Fruit fly (Drosophila melanogaster): ENCODE data around the gene Prosbeta3.

DNA sequence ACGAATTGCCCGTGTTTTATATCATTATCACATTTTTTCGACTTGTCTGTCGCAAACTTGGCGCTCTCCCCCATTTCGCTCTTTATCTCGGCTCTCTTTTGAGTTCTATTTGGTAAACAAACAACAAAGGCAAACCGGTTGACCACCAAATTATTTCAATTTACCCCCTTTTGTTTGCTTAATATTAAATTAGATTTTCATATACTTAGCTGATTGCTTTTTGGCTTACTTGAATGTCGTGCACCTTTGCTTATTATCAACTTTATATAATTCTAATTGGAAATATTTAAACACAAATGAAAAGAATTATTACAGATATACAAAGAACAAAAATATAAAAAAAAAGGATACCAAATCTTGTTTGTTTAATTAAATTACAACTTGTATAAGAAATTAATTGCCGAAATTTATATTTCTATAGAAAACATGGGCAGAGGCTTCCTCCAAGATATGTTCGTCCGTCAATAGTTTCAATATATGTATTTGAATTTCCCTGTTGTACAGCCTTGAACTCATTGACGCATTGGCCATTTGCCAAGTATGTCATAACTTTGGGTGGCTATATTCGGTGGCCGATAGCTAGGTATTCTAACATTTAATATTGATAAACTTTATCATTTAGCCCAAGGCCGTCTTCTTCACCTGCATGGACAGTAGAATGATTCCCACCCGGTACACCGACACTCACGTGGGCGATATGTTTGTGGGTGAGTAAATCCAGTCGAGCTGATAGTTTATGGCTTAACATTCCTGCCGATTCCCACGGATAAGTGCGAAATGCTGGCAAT lies 24.6 kb downstream of the Prosbeta3 start:
- TF ChIP-seq Aef1 (GFP tag; IDR thresholded peaks at IDR 0.05) = no peak
- TF ChIP-seq her (GFP tag; optimal IDR thresholded peaks at IDR 0.05) = no peak
- no peak for TF ChIP-seq Sin3A (optimal IDR thresholded peaks at IDR 0.05)
- TF ChIP-seq aop (GFP tag; IDR thresholded peaks at IDR 0.05) = no peak
- no peak for TF ChIP-seq Fer3 (tag; optimal IDR thresholded peaks at IDR 0.05)
- TF ChIP-seq CG6175 (GFP tag; IDR thresholded peaks at IDR 0.05) = no peak
- no peak for TF ChIP-seq pita (GFP tag; optimal IDR thresholded peaks at IDR 0.05)
- TF ChIP-seq CG4282 (GFP tag; optimal IDR thresholded peaks at IDR 0.05) = no peak

Data from whole organism, embryonic.